Fruit fly (Drosophila melanogaster) whole organism, wandering third instar larva: ENCODE results near the gene sunn.

Experiments used
- Abd-B ChIP-seq: fragments of >200 bp; optimal IDR thresholded peaks from 2 replicates; lab custom pipeline; 2017; ENCODE audit warnings: missing biosample characterization, missing genetic modification characterization
- h ChIP-seq: fragments of 200-800 bp; sonication (Bioruptor generic); optimal IDR thresholded peaks from 3 replicates; lab custom pipeline; 2016; ENCODE audit warnings: missing biosample characterization, mild to moderate bottlenecking, missing genetic modification characterization
- lola ChIP-seq: fragments of >200 bp; optimal IDR thresholded peaks from 2 replicates; lab custom pipeline; 2017; ENCODE audit warnings: missing biosample characterization, missing genetic modification characterization
- psq ChIP-seq: fragments of 200-800 bp; sonication (Bioruptor generic); optimal IDR thresholded peaks from 3 replicates; lab custom pipeline; 2017; ENCODE audit warnings: missing biosample characterization, mild to moderate bottlenecking, missing genetic modification characterization, moderate library complexity
- sv ChIP-seq: fragments of 200-800 bp; sonication (Bioruptor generic); optimal IDR thresholded peaks from 3 replicates; lab custom pipeline; 2016; ENCODE audit warnings: missing biosample characterization, missing genetic modification characterization

DNA sequence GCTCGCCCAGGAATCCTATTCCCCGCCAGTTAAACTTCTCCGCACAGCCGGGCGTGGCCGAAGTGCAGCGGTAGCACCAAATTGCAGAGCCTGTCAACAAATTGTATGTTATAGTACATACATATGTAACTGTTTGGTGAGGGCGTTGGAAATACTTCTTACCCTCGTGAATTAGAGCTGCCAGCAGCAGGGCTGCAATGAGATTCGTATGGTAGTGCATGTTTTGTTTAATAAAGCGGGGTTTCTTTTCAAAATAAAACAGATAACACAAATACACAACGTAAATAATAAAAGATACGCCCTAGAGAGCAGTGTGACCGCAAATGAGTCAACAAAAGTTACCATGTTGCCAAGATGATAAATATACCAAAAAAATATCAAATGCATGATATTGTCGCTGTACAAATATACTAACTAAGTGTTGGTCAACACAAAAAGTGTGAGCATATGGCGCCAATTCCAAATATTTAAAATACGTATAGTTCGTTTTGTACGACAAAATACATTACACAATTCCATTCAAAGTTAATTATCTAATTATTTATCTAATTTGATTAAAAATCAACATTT lies 17.0 kb upstream of the sunn start, which contains the start of gene crim:
- TF ChIP-seq psq (GFP tag; lab: Kevin White, UChicago) (no peak), sv (GFP tag; lab: Kevin White, UChicago) (no peak), h (peak; percentile 38), lola (no peak), Abd-B (GFP tag; lab: Kevin White, UChicago) (no peak)
